Fruit fly (Drosophila melanogaster) whole organism, embryonic: ENCODE data around the gene CG43218.

ENCODE experiments used
- Blimp-1 ChIP-seq: fragments of 200-800 bp; sonication (Bioruptor generic); optimal IDR thresholded peaks from 3 replicates; lab custom pipeline; 2018; ENCODE audit warnings: missing biosample characterization, missing genetic modification characterization, mild to moderate bottlenecking, moderate library complexity, missing genetic modification reagents
- CG11085 ChIP-seq: fragments of 200-800 bp; sonication (Bioruptor generic); IDR thresholded peaks from 2 replicates; pipeline ENCODE4 v1.3.6; 2022; ENCODE audit warnings: missing biosample characterization, missing genetic modification characterization
- CG11247 ChIP-seq: fragments of 200-800 bp; sonication (Bioruptor generic); IDR thresholded peaks from 2 replicates; pipeline ENCODE4 v1.3.6; 2022; ENCODE audit warnings: missing biosample characterization, missing genetic modification characterization
- CG12769 ChIP-seq: fragments of 200-800 bp; sonication (Bioruptor generic); optimal IDR thresholded peaks from 2 replicates; lab custom pipeline; 2019; ENCODE audit warnings: missing biosample characterization, mild to moderate bottlenecking, missing genetic modification characterization, moderate library complexity
- CG15269 ChIP-seq: fragments of 200-800 bp; sonication (Bioruptor generic); optimal IDR thresholded peaks from 2 replicates; lab custom pipeline; 2018; ENCODE audit warnings: missing biosample characterization, mild to moderate bottlenecking, missing genetic modification characterization, moderate library complexity
- CG15479 ChIP-seq: fragments of 200-800 bp; sonication (Bioruptor generic); optimal IDR thresholded peaks from 3 replicates; lab custom pipeline; 2019; ENCODE audit warnings: missing biosample characterization, mild to moderate bottlenecking, missing genetic modification characterization, moderate library complexity
- CG1647 ChIP-seq: fragments of 200-800 bp; sonication (Bioruptor generic); optimal IDR thresholded peaks from 3 replicates; lab custom pipeline; 2016; ENCODE audit warnings: missing biosample characterization, missing genetic modification characterization
- CG17385 ChIP-seq: fragments of 200-800 bp; sonication (Bioruptor generic); optimal IDR thresholded peaks from 3 replicates; lab custom pipeline; 2018; ENCODE audit warnings: missing biosample characterization, mild to moderate bottlenecking, missing genetic modification characterization
- CG1832 ChIP-seq: fragments of 200-800 bp; sonication (Bioruptor generic); optimal IDR thresholded peaks from 2 replicates; lab custom pipeline; 2017; ENCODE audit warnings: missing biosample characterization, mild to moderate bottlenecking, missing genetic modification characterization, inconsistent platforms
- CG18599 ChIP-seq: fragments of 200-800 bp; sonication (Bioruptor generic); optimal IDR thresholded peaks from 3 replicates; lab custom pipeline; 2017; ENCODE audit warnings: missing biosample characterization, missing genetic modification characterization, mild to moderate bottlenecking, moderate library complexity, missing genetic modification reagents
- CG2120 ChIP-seq: fragments of 200-800 bp; sonication (Bioruptor generic); optimal IDR thresholded peaks from 3 replicates; lab custom pipeline; 2016; ENCODE audit warnings: missing biosample characterization, missing genetic modification characterization
- CG30403 ChIP-seq: fragments of 200-800 bp; sonication (Bioruptor generic); optimal IDR thresholded peaks from 3 replicates; lab custom pipeline; 2016; ENCODE audit warnings: missing biosample characterization, missing genetic modification characterization
- CG3281 ChIP-seq: fragments of 200-800 bp; sonication (Bioruptor generic); optimal IDR thresholded peaks from 3 replicates; lab custom pipeline; 2017; ENCODE audit warnings: missing biosample characterization, mild to moderate bottlenecking, missing genetic modification characterization
- CG7556 ChIP-seq: fragments of 200-800 bp; sonication (Bioruptor generic); optimal IDR thresholded peaks from 2 replicates; lab custom pipeline; 2017; ENCODE audit warnings: missing biosample characterization, mild to moderate bottlenecking, missing genetic modification characterization
- CG7786 ChIP-seq: fragments of 200-800 bp; sonication (Bioruptor generic); optimal IDR thresholded peaks from 2 replicates; lab custom pipeline; 2016; ENCODE audit warnings: missing biosample characterization, missing genetic modification characterization
- CG7839 ChIP-seq: fragments of 200-800 bp; sonication (Bioruptor generic); optimal IDR thresholded peaks from 3 replicates; lab custom pipeline; 2018; ENCODE audit warnings: missing biosample characterization, mild to moderate bottlenecking, missing genetic modification characterization, moderate library complexity
- CG8281 ChIP-seq: fragments of 200-800 bp; sonication (Bioruptor generic); optimal IDR thresholded peaks from 2 replicates; lab custom pipeline; 2018; ENCODE audit warnings: missing biosample characterization, mild to moderate bottlenecking, missing genetic modification characterization, moderate library complexity
- CG8290 ChIP-seq, 3 experiments: fragments of 200-800 bp; sonication (Bioruptor generic); optimal IDR thresholded peaks; 2 replicates each; lab custom pipeline; 2016 to 2019; ENCODE audit warnings: missing biosample characterization in 3 of 3, missing genetic modification characterization in 3 of 3, mild to moderate bottlenecking in 2 of 3, moderate library complexity in 1 of 3
- CG9817 ChIP-seq: fragments of 200-800 bp; sonication (Bioruptor generic); optimal IDR thresholded peaks from 2 replicates; lab custom pipeline; 2018; ENCODE audit warnings: missing biosample characterization, mild to moderate bottlenecking, missing genetic modification characterization, moderate library complexity
- Camta ChIP-seq: fragments of 200-800 bp; sonication (Bioruptor generic); optimal IDR thresholded peaks from 2 replicates; lab custom pipeline; 2016; ENCODE audit warnings: missing biosample characterization, missing genetic modification characterization
- D19B ChIP-seq: fragments of 200-800 bp; sonication (Bioruptor generic); optimal IDR thresholded peaks from 2 replicates; lab custom pipeline; 2017; ENCODE audit warnings: missing biosample characterization, mild to moderate bottlenecking, missing genetic modification characterization
- Dip2 ChIP-seq: fragments of 200-800 bp; sonication (Bioruptor generic); IDR thresholded peaks from 2 replicates; pipeline ENCODE4 v1.3.6; 2022; ENCODE audit warnings: missing biosample characterization, missing genetic modification characterization
- Fer3 ChIP-seq: fragments of 200-800 bp; sonication (Bioruptor generic); optimal IDR thresholded peaks from 2 replicates; lab custom pipeline; 2018; ENCODE audit warnings: missing biosample characterization, mild to moderate bottlenecking, missing genetic modification characterization, moderate library complexity
- Neu2 ChIP-seq: fragments of 200-800 bp; sonication (Bioruptor generic); optimal IDR thresholded peaks from 3 replicates; lab custom pipeline; 2016; ENCODE audit warnings: missing biosample characterization, missing genetic modification characterization, borderline replicate concordance
- PHDP ChIP-seq: fragments of 200-800 bp; sonication (Bioruptor generic); optimal IDR thresholded peaks from 3 replicates; lab custom pipeline; 2018; ENCODE audit warnings: missing biosample characterization, mild to moderate bottlenecking, missing genetic modification characterization, moderate library complexity
- Sox102F ChIP-seq: fragments of 200-800 bp; sonication (Bioruptor generic); optimal IDR thresholded peaks from 2 replicates; lab custom pipeline; 2018; ENCODE audit warnings: missing biosample characterization, mild to moderate bottlenecking, missing genetic modification characterization, moderate library complexity
- al ChIP-seq: fragments of 200-800 bp; sonication (Bioruptor generic); IDR thresholded peaks from 2 replicates; pipeline ENCODE4 v1.3.6; 2022; ENCODE audit warnings: missing biosample characterization, missing genetic modification characterization
- bbx ChIP-seq: fragments of 200-800 bp; sonication (Bioruptor generic); IDR thresholded peaks from 2 replicates; pipeline ENCODE4 v1.3.6; 2022; ENCODE audit warnings: missing biosample characterization, missing genetic modification characterization; ENCODE audit not compliant: partially characterized antibody
- cg ChIP-seq: fragments of 200-800 bp; sonication (Bioruptor generic); optimal IDR thresholded peaks from 3 replicates; lab custom pipeline; 2019; ENCODE audit warnings: missing biosample characterization, mild to moderate bottlenecking, missing genetic modification characterization, moderate library complexity
- chinmo ChIP-seq: fragments of 200-800 bp; sonication (Bioruptor generic); IDR thresholded peaks from 4 replicates; pipeline ENCODE4 v1.3.6; 2022; ENCODE audit warnings: missing biosample characterization, missing genetic modification characterization; ENCODE audit not compliant: partially characterized antibody
- chm ChIP-seq: fragments of 200-800 bp; sonication (Bioruptor generic); IDR thresholded peaks from 2 replicates; pipeline ENCODE4 v1.3.6; 2022; ENCODE audit warnings: missing biosample characterization, missing genetic modification characterization
- fd3F ChIP-seq: fragments of 200-800 bp; sonication (Bioruptor generic); optimal IDR thresholded peaks from 2 replicates; lab custom pipeline; 2018; ENCODE audit warnings: missing biosample characterization, mild to moderate bottlenecking, missing genetic modification characterization, moderate library complexity
- gcm2 ChIP-seq: fragments of 200-800 bp; sonication (Bioruptor generic); optimal IDR thresholded peaks from 2 replicates; lab custom pipeline; 2016; ENCODE audit warnings: missing biosample characterization, missing genetic modification characterization
- kay ChIP-seq: fragments of 200-800 bp; sonication (Bioruptor generic); optimal IDR thresholded peaks from 2 replicates; lab custom pipeline; 2016; ENCODE audit warnings: missing biosample characterization, missing genetic modification characterization
- lilli ChIP-seq: fragments of 200-800 bp; sonication (Bioruptor generic); optimal IDR thresholded peaks from 3 replicates; lab custom pipeline; 2016; ENCODE audit warnings: missing biosample characterization, missing genetic modification characterization
- maf-S ChIP-seq: fragments of 200-800 bp; sonication (Bioruptor generic); optimal IDR thresholded peaks from 2 replicates; lab custom pipeline; 2016; ENCODE audit warnings: missing biosample characterization, missing genetic modification characterization
- mam ChIP-seq: fragments of 200-800 bp; sonication (Bioruptor generic); optimal IDR thresholded peaks from 3 replicates; lab custom pipeline; 2016; ENCODE audit warnings: missing biosample characterization, missing genetic modification characterization
- p53 ChIP-seq: fragments of 200-800 bp; sonication (Bioruptor generic); optimal IDR thresholded peaks from 2 replicates; lab custom pipeline; 2016; ENCODE audit warnings: missing biosample characterization, missing genetic modification characterization
- pho ChIP-seq: fragments of 200-800 bp; sonication (Bioruptor generic); optimal IDR thresholded peaks from 2 replicates; lab custom pipeline; 2016; ENCODE audit warnings: missing biosample characterization, missing genetic modification characterization
- pum ChIP-seq: fragments of 200-800 bp; sonication (Bioruptor generic); optimal IDR thresholded peaks from 2 replicates; lab custom pipeline; 2016; ENCODE audit warnings: missing biosample characterization, missing genetic modification characterization
- rib ChIP-seq: fragments of 200-800 bp; sonication (Bioruptor generic); IDR thresholded peaks from 2 replicates; pipeline ENCODE4 v1.3.6; 2022; ENCODE audit warnings: missing biosample characterization, missing genetic modification characterization
- row ChIP-seq: fragments of 200-800 bp; sonication (Bioruptor generic); IDR thresholded peaks from 3 replicates; pipeline ENCODE4 v1.3.6; 2022; ENCODE audit warnings: missing biosample characterization, missing genetic modification characterization
- schlank ChIP-seq: fragments of 200-800 bp; sonication (Bioruptor generic); optimal IDR thresholded peaks from 2 replicates; lab custom pipeline; 2018; ENCODE audit warnings: missing biosample characterization, mild to moderate bottlenecking, missing genetic modification characterization
- scrt ChIP-seq: fragments of 200-800 bp; sonication (Bioruptor generic); optimal IDR thresholded peaks from 2 replicates; lab custom pipeline; 2018; ENCODE audit warnings: missing biosample characterization, mild to moderate bottlenecking, missing genetic modification characterization, moderate library complexity
- usp ChIP-seq: fragments of >200 bp; optimal IDR thresholded peaks from 2 replicates; lab custom pipeline; 2017; ENCODE audit warnings: missing biosample characterization, missing genetic modification characterization
- vfl ChIP-seq: fragments of 200-800 bp; sonication (Bioruptor generic); optimal IDR thresholded peaks from 2 replicates; lab custom pipeline; 2016; ENCODE audit warnings: missing biosample characterization, missing genetic modification characterization
- z ChIP-seq: fragments of 200-800 bp; sonication (Bioruptor generic); IDR thresholded peaks from 3 replicates; pipeline ENCODE4 v1.3.6; 2022; ENCODE audit warnings: missing biosample characterization, missing genetic modification characterization

Gene CG43218

DNA sequence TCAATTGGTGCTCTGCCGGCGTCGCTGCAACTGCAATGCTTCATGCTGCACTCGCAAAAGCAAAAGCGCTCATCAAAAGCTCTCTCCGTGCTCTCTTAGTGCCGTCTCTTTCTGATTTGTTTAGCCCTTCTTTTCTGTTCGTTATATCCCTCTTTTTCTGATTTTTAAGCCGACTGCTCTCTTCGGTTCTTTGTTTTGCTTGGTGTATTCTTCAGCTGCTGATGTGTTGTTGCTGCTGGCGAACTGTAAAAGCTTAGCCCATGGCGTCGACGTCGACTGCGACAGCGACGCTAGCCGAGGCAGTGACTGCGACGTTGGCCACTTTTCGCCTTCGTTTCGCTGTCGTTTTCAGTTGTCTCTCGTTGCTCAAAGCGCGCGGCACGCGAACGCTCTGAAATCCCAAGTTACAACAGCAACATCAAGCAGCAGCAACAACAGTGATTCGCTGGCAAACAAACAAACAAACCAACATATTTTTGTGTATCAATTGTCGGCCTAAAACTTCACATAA is 17.8 kb upstream of the CG43218 start (continued):
- TF ChIP-seq maf-S = no peak
- peak; percentile 77 for TF ChIP-seq Blimp-1 (GFP tag; lab: Kevin White, UChicago)
- TF ChIP-seq gcm2 (GFP tag; lab: Kevin White, UChicago) = no peak
- peak; percentile 31 for TF ChIP-seq cg (GFP tag; lab: Kevin White, UChicago)
- peak; percentile 56 for TF ChIP-seq scrt (GFP tag; lab: Kevin White, UChicago)
- TF ChIP-seq CG7556 (GFP tag; lab: Kevin White, UChicago) = no peak
- TF ChIP-seq kay (GFP tag; lab: Kevin White, UChicago) = no peak
- no peak for TF ChIP-seq schlank (tag; lab: Kevin White, UChicago)
- TF ChIP-seq CG8281 (tag; lab: Kevin White, UChicago) = no peak
- TF ChIP-seq Camta (GFP tag; lab: Kevin White, UChicago) = no peak
- TF ChIP-seq CG17385 (GFP tag; lab: Kevin White, UChicago) = peak; percentile 30
- no peak for TF ChIP-seq lilli (GFP tag; lab: Kevin White, UChicago)
- peak; percentile 55; the same call in 1 of the 2 replicates for TF ChIP-seq bbx (GFP tag; lab: Robert Waterston, UW)
- no peak for TF ChIP-seq CG1647 (GFP tag; lab: Kevin White, UChicago)
- TF ChIP-seq Dip2 (GFP tag; lab: Robert Waterston, UW) = no peak
- no peak for TF ChIP-seq CG11085 (GFP tag; lab: Robert Waterston, UW)
- TF ChIP-seq vfl (GFP tag; lab: Kevin White, UChicago) = no peak
- no peak for TF ChIP-seq chm (GFP tag; lab: Robert Waterston, UW)
- no peak for TF ChIP-seq fd3F
- TF ChIP-seq mam (GFP tag; lab: Kevin White, UChicago) = no peak
- TF ChIP-seq CG11247 = no peak
- no peak for TF ChIP-seq CG3281 (GFP tag; lab: Kevin White, UChicago)
- TF ChIP-seq rib (GFP tag; lab: Robert Waterston, UW) = 0 out of 2 replicates have a peak, but pooled peaks have one; percentile 18
- no peak for TF ChIP-seq CG8290 (GFP tag; optimal IDR thresholded peaks at IDR 0.05; lab: Kevin White, UChicago)
- TF ChIP-seq CG8290 (tag; optimal IDR thresholded peaks at IDR 0.05; lab: Kevin White, UChicago) = no peak
- TF ChIP-seq, all 482 proteins: peak for 72

DNA sequence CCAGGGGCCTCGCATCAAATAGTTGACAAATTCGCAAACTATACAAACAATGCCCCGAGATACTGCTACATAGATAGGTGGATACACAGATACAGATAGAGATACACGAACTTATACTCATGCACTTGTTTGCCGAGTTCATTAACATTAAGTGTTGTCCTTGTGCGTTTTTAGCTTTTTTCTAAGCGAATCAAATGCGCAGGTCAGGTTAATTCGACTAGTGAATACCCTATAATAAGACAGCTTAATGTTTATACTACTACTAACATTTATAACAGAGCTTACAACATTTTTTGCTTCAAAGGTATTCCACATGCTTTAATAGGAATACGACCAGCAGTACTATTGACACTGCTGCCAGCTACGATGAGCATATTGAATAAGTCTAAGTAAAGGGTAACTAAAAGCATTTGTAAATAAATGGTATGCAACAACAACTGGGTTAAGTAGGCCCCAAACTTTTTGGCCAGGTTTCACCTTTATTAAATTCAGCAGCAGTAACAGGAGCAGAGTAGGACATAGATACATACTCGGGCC is 16.3 kb upstream of the CG43218 start:
- peak; percentile 21 for TF ChIP-seq CG15269 (tag; lab: Kevin White, UChicago)
- TF ChIP-seq row (GFP tag; lab: Robert Waterston, UW) = peak; percentile 42; the same call in 2 of the 3 replicates
- peak; percentile 4 for TF ChIP-seq CG9817 (tag; lab: Kevin White, UChicago)
- peak; percentile 17 for TF ChIP-seq CG3281 (GFP tag; lab: Kevin White, UChicago)
- TF ChIP-seq usp (GFP tag; lab: Kevin White, UChicago) = no peak
- TF ChIP-seq CG30403 (GFP tag; lab: Kevin White, UChicago) = peak; percentile 22
- TF ChIP-seq pum (GFP tag; lab: Kevin White, UChicago) = no peak
- peak; percentile 28 for TF ChIP-seq CG18599 (GFP tag; lab: Kevin White, UChicago)
- peak; percentile 47 for TF ChIP-seq CG12769 (tag; lab: Kevin White, UChicago)
- peak; percentile 14 for TF ChIP-seq pho (GFP tag; lab: Kevin White, UChicago)
- no peak for TF ChIP-seq CG8290 (GFP tag; optimal IDR thresholded peaks at IDR 0.05; lab: Kevin White, UChicago)
- peak in 1 of 2 experiments; percentile 22 for TF ChIP-seq CG8290 (tag; optimal IDR thresholded peaks at IDR 0.05; lab: Kevin White, UChicago)
- TF ChIP-seq PHDP (tag; lab: Kevin White, UChicago) = peak; percentile 25
- TF ChIP-seq CG1832 (GFP tag; lab: Kevin White, UChicago) = no peak
- TF ChIP-seq lilli (GFP tag; lab: Kevin White, UChicago) = peak; percentile 11
- TF ChIP-seq CG2120 (GFP tag; lab: Kevin White, UChicago) = peak; percentile 20
- no peak for TF ChIP-seq chinmo (GFP tag; lab: Robert Waterston, UW)
- TF ChIP-seq D19B = peak; percentile 48
- TF ChIP-seq Sox102F (GFP tag; lab: Kevin White, UChicago) = peak; percentile 1
- TF ChIP-seq z (GFP tag; lab: Robert Waterston, UW) = no peak
- TF ChIP-seq Fer3 (tag; lab: Kevin White, UChicago) = peak; percentile 4
- no peak for TF ChIP-seq CG15479 (GFP tag; lab: Kevin White, UChicago)
- no peak for TF ChIP-seq CG7786 (GFP tag; lab: Kevin White, UChicago)
- peak; percentile 37; the same call in 1 of the 2 replicates for TF ChIP-seq al (GFP tag; lab: Robert Waterston, UW)
- TF ChIP-seq CG7839 = peak; percentile 33
- TF ChIP-seq Neu2 (GFP tag; lab: Kevin White, UChicago) = no peak
- peak; percentile 44 for TF ChIP-seq fd3F
- no peak for TF ChIP-seq p53 (GFP tag; lab: Kevin White, UChicago)
